Fruit fly (Drosophila melanogaster): Measurements from ENCODE around the gene Pdk1.

dm6 chr3L:179490-180261 is 50.4 kb downstream of the Pdk1 start, which contains the start of gene CG13875:
- TF ChIP-seq ttk (optimal IDR thresholded peaks at IDR 0.05): no peak
- no peak for TF ChIP-seq psq (optimal IDR thresholded peaks at IDR 0.05)
- TF ChIP-seq insv (optimal IDR thresholded peaks at IDR 0.05): no peak
- no peak for TF ChIP-seq h (optimal IDR thresholded peaks at IDR 0.05)
- no peak for TF ChIP-seq Myc (optimal IDR thresholded peaks at IDR 0.05)
- no peak for TF ChIP-seq Sin3A (optimal IDR thresholded peaks at IDR 0.05)
